Worm (Caenorhabditis elegans): ENCODE data around the gene tbc-2.

DNA sequence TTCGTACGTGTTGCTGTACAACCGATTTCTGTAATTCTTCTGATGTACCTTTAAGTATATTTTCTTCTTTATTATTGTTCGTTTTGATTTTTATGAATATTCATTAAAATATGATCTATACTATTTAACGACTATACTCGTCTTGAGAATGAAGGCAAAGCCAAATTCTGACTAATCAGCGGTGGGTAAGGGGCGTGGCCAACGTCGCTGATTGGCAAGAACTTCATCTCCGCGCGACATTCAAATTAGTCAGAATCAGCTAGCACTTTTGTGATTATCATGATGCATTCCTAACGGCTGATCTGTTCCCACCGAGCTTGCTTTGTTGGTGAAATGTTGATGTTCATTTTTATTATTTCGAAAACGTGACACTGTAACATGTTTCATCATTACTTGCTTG lies 39.7 kb upstream of the tbc-2 start:
- TF ChIP-seq him-1 (tag; optimal IDR thresholded peaks at IDR 0.05) (no peak), W03F9.2 (tag; optimal IDR thresholded peaks at IDR 0.05) (no peak), dao-5 (tag; optimal IDR thresholded peaks at IDR 0.05) (no peak)

Measured in whole organism, L4/young adult.